Fruit fly (Drosophila melanogaster): Measurements from ENCODE around the gene TwdlK.

The TwdlK gene

DNA sequence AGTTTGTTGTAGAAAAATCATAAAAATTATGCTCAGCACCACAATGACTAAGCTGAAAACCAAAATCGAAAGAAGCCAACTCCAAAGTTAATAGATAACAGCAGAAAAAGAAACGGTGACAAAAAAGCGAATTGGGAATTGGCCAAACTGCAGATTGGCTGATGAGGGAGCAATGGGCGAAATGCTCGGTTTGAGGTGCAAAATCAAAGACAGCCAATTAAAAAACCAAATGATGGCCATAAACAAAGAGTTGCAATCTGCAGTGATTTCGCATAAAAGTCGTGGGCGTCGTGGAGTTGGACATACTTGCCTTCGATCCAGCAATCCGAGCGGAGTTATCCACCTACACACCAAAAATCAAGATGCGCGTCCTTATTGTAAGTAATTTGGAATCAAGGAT lies 4.9 kb upstream of the TwdlK start, which contains the start of gene TwdlH:
TwdlH (plus strand) TSS at position 301 of the 400 bp plus-strand sequence.
- TF ChIP-seq OdsH (GFP tag; optimal IDR thresholded peaks at IDR 0.05) (no peak), Hr4 (GFP tag; optimal IDR thresholded peaks at IDR 0.05) (no peak), acj6 (GFP tag; optimal IDR thresholded peaks at IDR 0.05) (no peak), Lpt (GFP tag; optimal IDR thresholded peaks at IDR 0.05) (no peak), Blimp-1 (GFP tag; optimal IDR thresholded peaks at IDR 0.05) (no peak), vri (GFP tag; optimal IDR thresholded peaks at IDR 0.05) (no peak), Smox (GFP tag; optimal IDR thresholded peaks at IDR 0.05) (no peak)

DNA sequence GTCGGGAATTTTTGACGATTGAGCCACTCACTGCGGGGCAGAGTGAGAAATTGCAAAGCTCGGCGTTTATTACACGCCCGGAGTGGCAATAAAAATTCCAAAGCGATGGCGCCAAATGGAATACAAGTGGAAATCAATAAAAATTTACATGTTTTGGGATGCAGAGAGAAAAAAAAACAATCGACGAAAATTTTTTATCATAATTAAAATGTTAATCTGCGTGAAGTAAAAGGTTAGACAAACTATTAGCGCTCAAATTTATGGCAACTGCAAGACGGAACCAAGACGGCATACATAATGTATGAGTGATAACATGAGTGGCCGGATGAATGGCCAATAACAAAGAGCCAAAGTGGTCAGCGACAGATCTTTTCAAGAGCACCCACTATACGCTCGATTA lies 4.5 kb upstream of the TwdlK start:
- TF ChIP-seq Eip75B (GFP tag; optimal IDR thresholded peaks at IDR 0.05): no peak
- no peak for TF ChIP-seq CG8119 (GFP tag; IDR thresholded peaks at IDR 0.05)
- TF ChIP-seq achi (GFP tag; optimal IDR thresholded peaks at IDR 0.05): no peak
- TF ChIP-seq CG9139 (GFP tag; optimal IDR thresholded peaks at IDR 0.05): no peak
- TF ChIP-seq vri (GFP tag; optimal IDR thresholded peaks at IDR 0.05): no peak

DNA sequence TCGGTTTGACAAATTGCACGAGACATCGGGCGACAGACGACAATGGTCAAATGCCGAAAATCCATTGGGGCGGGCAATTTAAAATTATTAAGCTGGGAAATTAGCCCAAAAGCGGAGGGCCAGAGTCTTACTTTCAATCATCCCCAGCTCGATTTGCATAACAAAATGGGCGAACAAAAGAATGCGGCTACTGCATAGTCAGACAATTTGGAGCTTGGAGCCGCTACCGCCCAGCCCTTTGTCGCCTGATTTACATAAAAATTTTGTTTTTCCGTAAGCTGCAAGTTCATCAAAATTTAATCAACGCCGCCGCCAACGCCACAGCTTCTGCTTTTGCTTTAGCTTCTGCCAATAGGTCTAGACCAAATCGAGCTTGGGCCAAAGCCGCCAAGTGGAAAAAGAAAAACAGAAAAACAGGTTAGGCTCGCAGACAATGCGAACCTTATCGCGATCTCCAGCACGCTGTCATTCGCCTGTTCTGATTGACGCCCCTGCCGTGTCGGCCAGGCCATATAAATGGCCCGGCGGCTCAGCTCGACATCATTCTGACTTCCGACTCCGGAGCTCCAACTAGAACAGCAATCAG lies 2.9 kb upstream of the TwdlK start, which contains the start of gene TwdlN:
TwdlN (plus strand) TSS at position 536 of the 586 bp plus-strand sequence.
- TF ChIP-seq svp (GFP tag) (no peak), CG11762 (GFP tag; optimal IDR thresholded peaks at IDR 0.05; ENCODE audit: insufficient read depth) (no peak), CG9139 (GFP tag; optimal IDR thresholded peaks at IDR 0.05) (no peak), dac (GFP tag; optimal IDR thresholded peaks at IDR 0.05) (no peak), esn (GFP tag; optimal IDR thresholded peaks at IDR 0.05) (no peak)

DNA sequence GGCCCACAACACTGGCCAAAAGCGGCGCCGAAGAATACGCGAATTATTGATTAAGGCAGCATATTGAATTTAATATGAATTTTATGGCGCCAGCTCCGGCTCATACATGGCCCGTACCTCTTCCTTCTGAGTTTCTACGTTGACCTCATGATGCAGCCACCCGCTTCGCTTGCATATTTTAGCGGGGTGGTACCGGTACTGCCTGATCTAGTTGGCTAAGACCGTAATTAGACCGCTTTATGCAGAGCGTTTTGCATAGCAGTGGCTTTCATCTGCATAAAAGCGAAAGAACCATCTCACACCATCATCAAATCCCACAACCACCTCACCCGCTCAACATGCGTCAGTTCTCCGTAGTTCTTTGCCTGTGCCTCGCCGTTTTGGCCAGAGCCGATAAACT lies 1.1 kb upstream of the TwdlK start, which contains the start of gene TwdlJ:
TwdlJ (plus strand) TSS at position 301 of the 400 bp plus-strand sequence.
- TF ChIP-seq eg (GFP tag; IDR thresholded peaks at IDR 0.05): no peak
- TF ChIP-seq CG6792 (GFP tag; optimal IDR thresholded peaks at IDR 0.05): no peak
- no peak for TF ChIP-seq Gug (GFP tag; IDR thresholded peaks at IDR 0.05)
- no peak for TF ChIP-seq esn (GFP tag; optimal IDR thresholded peaks at IDR 0.05)
- TF ChIP-seq lz (GFP tag; optimal IDR thresholded peaks at IDR 0.05): no peak
- TF ChIP-seq CG31627 (GFP tag; optimal IDR thresholded peaks at IDR 0.05): no peak
- no peak for TF ChIP-seq CG6854 (GFP tag; optimal IDR thresholded peaks at IDR 0.05)
- TF ChIP-seq CG6276 (GFP tag; optimal IDR thresholded peaks at IDR 0.05): no peak
- TF ChIP-seq CG32006 (GFP tag; optimal IDR thresholded peaks at IDR 0.05): no peak
- TF ChIP-seq Met (GFP tag; optimal IDR thresholded peaks at IDR 0.05): no peak
- TF ChIP-seq dac (GFP tag; optimal IDR thresholded peaks at IDR 0.05): no peak
- no peak for TF ChIP-seq CG8632 (GFP tag; optimal IDR thresholded peaks at IDR 0.05)
- no peak for TF ChIP-seq Eip78C (GFP tag)
- TF ChIP-seq Blimp-1 (GFP tag; optimal IDR thresholded peaks at IDR 0.05): no peak
- TF ChIP-seq CG11294 (GFP tag; IDR thresholded peaks at IDR 0.05): no peak
- no peak for TF ChIP-seq Sox14 (GFP tag; optimal IDR thresholded peaks at IDR 0.05)
- no peak for TF ChIP-seq CG11902 (GFP tag; optimal IDR thresholded peaks at IDR 0.05)
- no peak for TF ChIP-seq Eip93F (GFP tag; optimal IDR thresholded peaks at IDR 0.05)
- no peak for TF ChIP-seq net (GFP tag; optimal IDR thresholded peaks at IDR 0.05)

DNA sequence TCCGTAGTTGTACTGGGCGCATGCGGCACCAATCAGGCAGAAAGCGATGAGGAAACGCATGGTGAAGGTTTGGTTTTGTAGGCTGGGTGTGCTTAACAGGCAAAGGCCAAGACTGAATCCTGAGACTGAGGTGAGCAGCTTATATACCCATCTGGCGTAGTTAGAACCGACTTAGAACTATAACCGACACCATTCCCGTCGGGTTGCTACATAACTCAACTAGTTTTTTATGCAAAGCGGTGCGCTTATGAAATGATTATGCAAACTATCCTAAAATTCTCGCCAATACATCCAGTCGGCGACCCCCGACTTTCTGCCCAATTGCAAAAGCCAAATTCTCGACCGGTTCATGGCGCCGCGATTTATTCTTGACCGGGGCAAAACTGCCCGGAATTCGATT lies 1.9 kb downstream of the TwdlK start, which contains the start of gene TwdlO:
TwdlO (minus strand) TSS at position 101 of the 400 bp plus-strand sequence.
- TF ChIP-seq CG8119 (GFP tag; IDR thresholded peaks at IDR 0.05): no peak
- TF ChIP-seq Eip75B (GFP tag; optimal IDR thresholded peaks at IDR 0.05): no peak
- no peak for TF ChIP-seq salr (GFP tag; optimal IDR thresholded peaks at IDR 0.05)
- no peak for TF ChIP-seq CG11902 (GFP tag; optimal IDR thresholded peaks at IDR 0.05)
- TF ChIP-seq CG31627 (GFP tag; optimal IDR thresholded peaks at IDR 0.05): no peak
- TF ChIP-seq vri (GFP tag; optimal IDR thresholded peaks at IDR 0.05): no peak
- no peak for TF ChIP-seq eg (GFP tag; IDR thresholded peaks at IDR 0.05)
- no peak for TF ChIP-seq Sox15 (GFP tag; optimal IDR thresholded peaks at IDR 0.05)
- TF ChIP-seq pdm3 (GFP tag; optimal IDR thresholded peaks at IDR 0.05): no peak
- TF ChIP-seq Blimp-1 (GFP tag; optimal IDR thresholded peaks at IDR 0.05): no peak
- TF ChIP-seq spab (GFP tag; optimal IDR thresholded peaks at IDR 0.05): no peak
- TF ChIP-seq CG34406 (GFP tag; optimal IDR thresholded peaks at IDR 0.05): no peak
- no peak for TF ChIP-seq fd59A (GFP tag; optimal IDR thresholded peaks at IDR 0.05)
- no peak for TF ChIP-seq CG10631 (GFP tag; optimal IDR thresholded peaks at IDR 0.05)
- no peak for TF ChIP-seq Ets96B (tag; optimal IDR thresholded peaks at IDR 0.05)
- TF ChIP-seq fd85E (GFP tag; optimal IDR thresholded peaks at IDR 0.05): no peak

Measured in whole organism, prepupa.